Worm (Caenorhabditis elegans) whole organism, late embryonic: ENCODE measurements around the gene ZK637.12.

Experiments
- C08G9.2 ChIP-seq: sonication (generic microtip); optimal IDR thresholded peaks from 2 replicates; lab custom pipeline; 2016; ENCODE audit warnings: mild to moderate bottlenecking, missing genetic modification characterization, moderate library complexity, missing compliant biosample characterization
- ceh-24 ChIP-seq: sonication (generic microtip); optimal IDR thresholded peaks from 2 replicates; lab custom pipeline; 2016; ENCODE audit warnings: mild to moderate bottlenecking, missing genetic modification characterization, missing compliant biosample characterization
- ceh-6 ChIP-seq: fragments of 200-800 bp; sonication (Bioruptor generic); optimal IDR thresholded peaks from 2 replicates; lab custom pipeline; 2018; ENCODE audit warnings: mild to moderate bottlenecking, missing genetic modification characterization, missing compliant biosample characterization
- dmd-4 ChIP-seq: sonication (generic microtip); optimal IDR thresholded peaks from 2 replicates; lab custom pipeline; 2016; ENCODE audit warnings: borderline replicate concordance, missing genetic modification characterization, missing compliant biosample characterization
- elt-2 ChIP-seq: sonication (generic microtip); optimal IDR thresholded peaks from 2 replicates; lab custom pipeline; 2016; ENCODE audit warnings: missing genetic modification reagents, missing genetic modification characterization, missing compliant biosample characterization
- ets-4 ChIP-seq: sonication (generic microtip); optimal IDR thresholded peaks from 2 replicates; lab custom pipeline; 2016; ENCODE audit warnings: missing genetic modification characterization, missing compliant biosample characterization
- gmeb-2 ChIP-seq: sonication (generic microtip); optimal IDR thresholded peaks from 2 replicates; lab custom pipeline; 2016; ENCODE audit warnings: missing genetic modification characterization, inconsistent platforms, missing compliant biosample characterization
- hlh-30 ChIP-seq: sonication (generic microtip); optimal IDR thresholded peaks from 2 replicates; lab custom pipeline; 2017; ENCODE audit warnings: antibody characterized with exemption, missing genetic modification characterization, missing compliant biosample characterization; ENCODE audit not compliant: insufficient read depth
- pqm-1 ChIP-seq: sonication (generic microtip); optimal IDR thresholded peaks from 2 replicates; lab custom pipeline; 2016; ENCODE audit warnings: missing genetic modification characterization, missing compliant biosample characterization
- tbx-2 ChIP-seq: sonication (generic microtip); optimal IDR thresholded peaks from 2 replicates; lab custom pipeline; 2016; ENCODE audit warnings: missing genetic modification characterization, missing compliant biosample characterization

- TF ChIP-seq hlh-30 (no peak), C08G9.2 (tag; lab: Kevin White, UChicago) (no peak), ceh-24 (tag; lab: Kevin White, UChicago) (no peak), tbx-2 (tag; lab: Kevin White, UChicago) (no peak), elt-2 (no peak), gmeb-2 (tag; lab: Kevin White, UChicago) (no peak), ets-4 (tag; lab: Kevin White, UChicago) (no peak), pqm-1 (no peak), dmd-4 (no peak), ceh-6 (no peak)
Measured at ce11 chrIII:8973163-8973562, 49.1 kb downstream of the ZK637.12 start.
